Worm (Caenorhabditis elegans) whole organism, late embryonic: ENCODE data around the gene T21H3.1.

ENCODE experiments used
- C08G9.2 ChIP-seq: sonication (generic microtip); optimal IDR thresholded peaks from 2 replicates; lab custom pipeline; 2016; ENCODE audit warnings: mild to moderate bottlenecking, missing genetic modification characterization, moderate library complexity, missing compliant biosample characterization
- C38D4.7 ChIP-seq: fragments of 200-800 bp; sonication (Bioruptor generic); optimal IDR thresholded peaks from 2 replicates; lab custom pipeline; 2018; ENCODE audit warnings: mild to moderate bottlenecking, missing genetic modification characterization, moderate library complexity, missing compliant biosample characterization
- F13H6.1 ChIP-seq: sonication (generic microtip); optimal IDR thresholded peaks from 2 replicates; lab custom pipeline; 2016; ENCODE audit warnings: missing genetic modification characterization, missing compliant biosample characterization
- K02D7.2 ChIP-seq: sonication (generic microtip); optimal IDR thresholded peaks from 2 replicates; lab custom pipeline; 2017; ENCODE audit warnings: mild to moderate bottlenecking, missing genetic modification characterization, missing compliant biosample characterization
- K09A11.1 ChIP-seq: sonication (generic microtip); optimal IDR thresholded peaks from 2 replicates; lab custom pipeline; 2017; ENCODE audit warnings: antibody characterized with exemption, mild to moderate bottlenecking, missing genetic modification characterization, missing compliant biosample characterization; ENCODE audit not compliant: insufficient read depth
- Y22D7AL.16 ChIP-seq: sonication (generic microtip); optimal IDR thresholded peaks from 2 replicates; lab custom pipeline; 2016; ENCODE audit warnings: missing genetic modification characterization, missing compliant biosample characterization
- ceh-14 ChIP-seq: sonication (generic microtip); optimal IDR thresholded peaks from 2 replicates; lab custom pipeline; 2016; ENCODE audit warnings: missing genotype, missing genetic modification characterization, missing compliant biosample characterization
- ceh-18 ChIP-seq: sonication (generic microtip); optimal IDR thresholded peaks from 2 replicates; lab custom pipeline; 2016; ENCODE audit warnings: missing genetic modification characterization, missing compliant biosample characterization
- ceh-2 ChIP-seq: sonication (generic microtip); optimal IDR thresholded peaks from 2 replicates; lab custom pipeline; 2016; ENCODE audit warnings: missing genotype, missing genetic modification characterization, missing compliant biosample characterization
- ceh-31 ChIP-seq: sonication (generic microtip); optimal IDR thresholded peaks from 2 replicates; lab custom pipeline; 2016; ENCODE audit warnings: missing genetic modification characterization, missing compliant biosample characterization
- ceh-45 ChIP-seq: fragments of 200-800 bp; sonication (Bioruptor generic); IDR thresholded peaks from 2 replicates; pipeline ENCODE4 v1.3.6; 2022; ENCODE audit warnings: missing genetic modification reagents, missing genetic modification characterization, missing compliant biosample characterization
- ceh-6 ChIP-seq: fragments of 200-800 bp; sonication (Bioruptor generic); optimal IDR thresholded peaks from 2 replicates; lab custom pipeline; 2018; ENCODE audit warnings: mild to moderate bottlenecking, missing genetic modification characterization, missing compliant biosample characterization
- ceh-9 ChIP-seq: sonication (generic microtip); optimal IDR thresholded peaks from 2 replicates; lab custom pipeline; 2016; ENCODE audit warnings: mild to moderate bottlenecking, missing genetic modification characterization, inconsistent platforms, missing compliant biosample characterization
- dve-1 ChIP-seq: sonication (generic microtip); optimal IDR thresholded peaks from 2 replicates; lab custom pipeline; 2017; ENCODE audit warnings: antibody characterized with exemption, mild to moderate bottlenecking, missing genetic modification characterization, missing compliant biosample characterization
- elt-2 ChIP-seq: sonication (generic microtip); optimal IDR thresholded peaks from 2 replicates; lab custom pipeline; 2016; ENCODE audit warnings: missing genetic modification reagents, missing genetic modification characterization, missing compliant biosample characterization
- elt-4 ChIP-seq: sonication (generic microtip); optimal IDR thresholded peaks from 2 replicates; lab custom pipeline; 2016; ENCODE audit warnings: missing genetic modification characterization, missing compliant biosample characterization
- ets-4 ChIP-seq: sonication (generic microtip); optimal IDR thresholded peaks from 2 replicates; lab custom pipeline; 2016; ENCODE audit warnings: missing genetic modification characterization, missing compliant biosample characterization
- eyg-1 ChIP-seq: sonication (generic microtip); optimal IDR thresholded peaks from 2 replicates; lab custom pipeline; 2016; ENCODE audit warnings: missing genotype, missing genetic modification characterization, missing compliant biosample characterization
- fax-1 ChIP-seq: sonication (generic microtip); optimal IDR thresholded peaks from 2 replicates; lab custom pipeline; 2016; ENCODE audit warnings: missing genotype, missing genetic modification characterization, missing compliant biosample characterization
- fkh-10 ChIP-seq: fragments of 150-350 bp; optimal IDR thresholded peaks from 2 replicates; lab custom pipeline; 2014; ENCODE audit warnings: missing biosample characterization, missing genetic modification reagents, missing genetic modification characterization
- hlh-13 ChIP-seq: fragments of 200-800 bp; sonication (Bioruptor generic); optimal IDR thresholded peaks from 2 replicates; lab custom pipeline; 2018; ENCODE audit warnings: mild to moderate bottlenecking, missing genetic modification characterization, missing compliant biosample characterization
- hlh-30 ChIP-seq: sonication (generic microtip); optimal IDR thresholded peaks from 2 replicates; lab custom pipeline; 2017; ENCODE audit warnings: antibody characterized with exemption, missing genetic modification characterization, missing compliant biosample characterization; ENCODE audit not compliant: insufficient read depth
- madf-2 ChIP-seq: sonication (generic microtip); optimal IDR thresholded peaks from 2 replicates; lab custom pipeline; 2017; ENCODE audit warnings: missing genetic modification characterization, missing compliant biosample characterization
- nhr-11 ChIP-seq: fragments of 150-350 bp; optimal IDR thresholded peaks from 2 replicates; lab custom pipeline; 2014; ENCODE audit warnings: missing biosample characterization, missing genetic modification characterization
- pat-9 ChIP-seq: fragments of 200-800 bp; sonication (Bioruptor generic); optimal IDR thresholded peaks from 2 replicates; lab custom pipeline; 2018; ENCODE audit warnings: mild to moderate bottlenecking, missing genetic modification characterization, moderate library complexity, missing compliant biosample characterization
- pha-2 ChIP-seq: sonication (generic microtip); optimal IDR thresholded peaks from 2 replicates; lab custom pipeline; 2017; ENCODE audit warnings: mild to moderate bottlenecking, missing genetic modification characterization, missing compliant biosample characterization
- pqm-1 ChIP-seq: sonication (generic microtip); optimal IDR thresholded peaks from 2 replicates; lab custom pipeline; 2016; ENCODE audit warnings: missing genetic modification characterization, missing compliant biosample characterization
- ref-2 ChIP-seq: sonication (generic microtip); optimal IDR thresholded peaks from 2 replicates; lab custom pipeline; 2016; ENCODE audit warnings: missing genetic modification characterization, missing compliant biosample characterization
- sox-2 ChIP-seq: fragments of 200-800 bp; sonication (Bioruptor generic); IDR thresholded peaks from 2 replicates; pipeline ENCODE4 v1.3.6; 2022; ENCODE audit warnings: missing genetic modification reagents, missing genetic modification characterization, missing compliant biosample characterization
- syd-9 ChIP-seq: sonication (generic microtip); optimal IDR thresholded peaks from 2 replicates; lab custom pipeline; 2016; ENCODE audit warnings: mild to moderate bottlenecking, missing genetic modification characterization, moderate library complexity, missing compliant biosample characterization
- ttx-3 ChIP-seq: sonication (generic microtip); optimal IDR thresholded peaks from 2 replicates; lab custom pipeline; 2016; ENCODE audit warnings: missing genetic modification reagents, missing genetic modification characterization, missing compliant biosample characterization
- unc-3 ChIP-seq, 2 experiments: fragments of 200-800 bp in 1 of 2; sonication (Bioruptor generic) in 1 of 2; sonication (generic microtip) in 1 of 2; conservative IDR thresholded peaks in 1 of 2; optimal IDR thresholded peaks in 1 of 2; 2 replicates each; pipeline versions ENCODE4 v1.3.6 to Lab custom; 2016 to 2022; ENCODE audit warnings: missing compliant biosample characterization in 2 of 2, missing genetic modification characterization in 2 of 2, missing genetic modification reagents in 1 of 2
- unc-42 ChIP-seq: sonication (generic microtip); optimal IDR thresholded peaks from 2 replicates; lab custom pipeline; 2016; ENCODE audit warnings: missing genotype, missing genetic modification characterization, missing compliant biosample characterization
- unc-55 ChIP-seq: sonication (generic microtip); optimal IDR thresholded peaks from 2 replicates; lab custom pipeline; 2017; ENCODE audit warnings: missing biosample characterization, missing genetic modification reagents, missing genetic modification characterization
- zip-5 ChIP-seq: sonication (generic microtip); optimal IDR thresholded peaks from 2 replicates; lab custom pipeline; 2016; ENCODE audit warnings: missing genetic modification characterization, missing compliant biosample characterization

The T21H3.1 gene

DNA sequence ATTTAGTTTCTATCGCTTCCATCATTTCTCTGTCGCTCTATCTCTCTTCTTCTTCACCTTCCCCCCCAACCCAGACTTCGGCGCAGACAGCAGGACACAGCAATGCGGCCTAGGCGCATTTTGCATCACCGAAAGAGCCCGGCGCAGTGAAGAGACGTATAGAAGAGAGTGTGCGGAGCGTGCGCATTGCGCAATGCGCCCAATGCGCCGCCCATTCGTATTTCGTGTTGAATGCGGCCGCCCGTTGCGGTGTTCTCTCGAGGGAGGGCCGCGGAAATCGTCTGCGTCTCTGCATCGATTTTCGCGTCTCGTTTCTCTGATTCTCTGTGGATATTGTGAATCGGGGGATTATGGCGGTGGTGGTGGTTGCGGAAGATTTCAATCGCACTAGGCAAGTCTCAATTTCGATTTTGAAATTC lies 25.2 kb upstream of the T21H3.1 start (continued):
- TF ChIP-seq unc-42 (tag; lab: Kevin White, UChicago) (peak; percentile 97), ets-4 (tag; lab: Kevin White, UChicago) (peak; percentile 87), ceh-6 (GFP tag; lab: Kevin White, UChicago) (peak; percentile 64), ceh-18 (tag; lab: Kevin White, UChicago) (peak; percentile 99), elt-2 (tag; lab: Kevin White, UChicago) (peak; percentile 77), hlh-30 (peak; percentile 85), ref-2 (tag; lab: Kevin White, UChicago) (peak; percentile 98), fkh-10 (GFP tag; lab: Kevin White, UChicago) (no peak), hlh-13 (GFP tag; lab: Kevin White, UChicago) (peak; percentile 25), sox-2 (peak; percentile 40), Y22D7AL.16 (peak; percentile 12), K09A11.1 (tag; lab: Kevin White, UChicago) (peak; percentile 87), pha-2 (tag; lab: Kevin White, UChicago) (peak; percentile 64), C08G9.2 (tag; lab: Kevin White, UChicago) (peak; percentile 59), ceh-45 (GFP tag; lab: Robert Waterston, UW) (0 out of 2 replicates have a peak, but pooled peaks have one; percentile 34), syd-9 (peak; percentile 96), elt-4 (tag; lab: Kevin White, UChicago) (no peak), C38D4.7 (GFP tag; lab: Kevin White, UChicago) (no peak), unc-55 (GFP tag; lab: Kevin White, UChicago) (peak; percentile 92), nhr-11 (tag; lab: Kevin White, UChicago) (no peak), fax-1 (tag; lab: Kevin White, UChicago) (peak; percentile 22), unc-3 (GFP tag; conservative IDR thresholded peaks at IDR 0.05; lab: Robert Waterston, UW) (peak; percentile 75; the same call in 1 of the 2 replicates), unc-3 (tag; optimal IDR thresholded peaks at IDR 0.05; lab: Kevin White, UChicago) (peak; percentile 95), ceh-14 (tag; lab: Kevin White, UChicago) (peak; percentile 97), madf-2 (tag; lab: Kevin White, UChicago) (peak; percentile 29), pqm-1 (tag; lab: Kevin White, UChicago) (peak; percentile 61)

DNA sequence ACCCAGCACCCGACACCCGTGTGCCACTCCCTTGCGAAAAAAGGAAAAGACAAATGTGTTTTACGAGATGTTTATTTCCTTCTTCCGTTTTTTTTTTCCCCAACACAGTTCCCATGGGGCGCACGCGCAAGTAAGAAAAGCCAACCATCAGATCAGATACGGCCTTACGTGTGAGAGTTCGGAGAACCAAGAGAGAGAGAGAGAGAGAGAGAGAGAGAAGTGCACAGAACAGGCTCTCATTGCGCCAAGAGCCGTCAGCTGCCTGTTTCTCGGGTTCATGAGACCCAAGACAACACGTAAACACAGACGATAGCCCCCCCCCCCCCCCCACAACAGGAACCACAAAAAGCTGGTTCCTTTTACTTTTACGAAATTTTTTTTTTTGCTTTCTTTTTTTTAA lies 24.7 kb upstream of the T21H3.1 start:
- TF ChIP-seq zip-5 (tag; lab: Kevin White, UChicago), result no peak
- no peak for TF ChIP-seq K02D7.2 (tag; lab: Kevin White, UChicago)
- TF ChIP-seq F13H6.1, result no peak
- no peak for TF ChIP-seq ceh-9 (tag; lab: Kevin White, UChicago)
- TF ChIP-seq ttx-3 (tag; lab: Kevin White, UChicago), result no peak
- no peak for TF ChIP-seq ceh-6 (GFP tag; lab: Kevin White, UChicago)
- TF ChIP-seq pat-9, result no peak

DNA sequence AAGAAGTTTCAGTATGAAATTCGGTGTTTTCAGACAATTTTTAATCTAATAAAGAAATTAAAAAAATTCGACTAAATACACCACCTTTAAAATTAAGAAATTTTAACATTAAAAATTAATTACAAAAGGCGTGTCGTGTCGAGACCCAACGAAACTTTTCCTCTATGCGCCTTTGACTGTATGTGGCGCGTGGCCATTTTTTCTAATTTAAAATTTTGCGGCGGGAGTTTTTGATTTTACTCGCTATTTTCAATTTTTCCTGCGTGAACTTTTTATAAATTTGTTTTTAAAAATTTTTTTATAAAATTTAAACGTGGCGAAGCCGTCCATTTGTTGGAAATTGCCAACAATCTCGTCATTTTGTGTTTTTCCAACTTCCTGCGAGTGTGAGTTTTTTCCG lies 23.8 kb upstream of the T21H3.1 start:
- TF ChIP-seq pqm-1 (tag; lab: Kevin White, UChicago) (no peak), C38D4.7 (GFP tag; lab: Kevin White, UChicago) (no peak), dve-1 (no peak), eyg-1 (tag; lab: Kevin White, UChicago) (no peak), ceh-2 (tag; lab: Kevin White, UChicago) (no peak)

DNA sequence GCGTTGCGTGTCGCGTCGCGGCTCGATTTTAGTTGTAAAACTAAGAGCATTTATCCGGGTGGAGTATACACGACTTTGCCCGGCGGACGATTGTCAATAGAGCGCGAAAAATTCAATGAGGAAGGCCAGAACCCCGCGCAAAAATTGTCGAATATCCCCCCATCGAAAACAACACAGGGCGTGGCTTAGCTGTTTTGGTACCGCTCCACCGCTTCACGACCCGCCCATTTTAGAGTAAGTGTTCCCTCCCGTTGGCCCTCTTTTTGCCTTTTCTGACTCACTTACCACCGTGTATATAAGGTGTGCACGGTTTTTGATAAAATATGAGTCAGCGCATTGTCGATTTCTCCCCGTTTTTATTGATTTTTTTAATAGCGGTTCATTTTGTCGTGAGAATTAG lies 23.1 kb upstream of the T21H3.1 start:
- TF ChIP-seq hlh-13 (GFP tag; lab: Kevin White, UChicago) (peak; percentile 16), ceh-31 (no peak)
